Worm (Caenorhabditis elegans) whole organism, mixed stage, embryonic: ENCODE measurements around the gene tat-1.

Source experiments
- blmp-1 ChIP-seq: fragments of 150-350 bp; optimal IDR thresholded peaks from 2 replicates; lab custom pipeline; 2014; ENCODE audit warnings: missing biosample characterization, missing genetic modification characterization
- lin-13 ChIP-seq: fragments of 150-350 bp; optimal IDR thresholded peaks from 2 replicates; lab custom pipeline; 2014; ENCODE audit warnings: missing biosample characterization, missing genetic modification characterization
- lin-32 ChIP-seq: fragments of 200-800 bp; sonication (Bioruptor generic); optimal IDR thresholded peaks from 2 replicates; lab custom pipeline; 2018; ENCODE audit warnings: mild to moderate bottlenecking, missing genetic modification characterization, missing compliant biosample characterization
- nhr-12 ChIP-seq: fragments of 150-350 bp; optimal IDR thresholded peaks from 2 replicates; lab custom pipeline; 2014; ENCODE audit warnings: missing biosample characterization, missing genetic modification characterization
- nhr-237 ChIP-seq: fragments of 150-350 bp; optimal IDR thresholded peaks from 2 replicates; lab custom pipeline; 2014; ENCODE audit warnings: missing biosample characterization, missing genetic modification characterization
- nhr-28 ChIP-seq: fragments of 150-350 bp; optimal IDR thresholded peaks from 2 replicates; lab custom pipeline; 2014; ENCODE audit warnings: missing biosample characterization, missing genetic modification characterization
- pha-4 ChIP-seq: fragments of 150-350 bp; optimal IDR thresholded peaks from 2 replicates; lab custom pipeline; 2018; ENCODE audit warnings: missing biosample characterization, missing genetic modification reagents, missing genetic modification characterization
- snpc-4 ChIP-seq: fragments of 150-350 bp; optimal IDR thresholded peaks from 2 replicates; lab custom pipeline; 2014; ENCODE audit warnings: missing biosample characterization, missing genetic modification characterization
- unc-39 ChIP-seq: fragments of 150-350 bp; optimal IDR thresholded peaks from 2 replicates; lab custom pipeline; 2014; ENCODE audit warnings: missing biosample characterization, missing genetic modification characterization

DNA sequence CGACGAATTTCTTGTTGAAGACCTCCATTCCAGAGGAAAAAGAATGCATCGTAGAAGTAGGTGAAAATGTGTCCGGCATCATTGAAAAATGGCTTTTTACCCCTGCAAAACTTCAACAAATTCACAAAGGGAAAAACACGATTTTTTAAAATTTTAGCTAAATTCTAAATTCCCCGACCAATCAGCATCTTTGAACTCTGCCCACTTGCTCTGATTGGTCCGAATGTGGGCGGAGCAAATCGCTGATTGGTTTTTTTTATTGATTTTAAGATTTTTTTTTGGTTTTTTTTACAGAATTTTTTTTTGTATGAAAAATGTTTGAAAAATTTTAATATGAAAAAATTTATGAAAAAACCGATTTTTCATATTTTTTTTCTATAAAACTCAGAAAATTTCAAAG lies 22.4 kb upstream of the tat-1 start:
- TF ChIP-seq nhr-237 (tag; lab: Kevin White, UChicago), result no peak
- TF ChIP-seq lin-13 (tag; lab: Kevin White, UChicago), result no peak
- TF ChIP-seq pha-4 (tag; lab: Kevin White, UChicago), result no peak
- TF ChIP-seq blmp-1 (tag; lab: Kevin White, UChicago), result no peak
- no peak for TF ChIP-seq nhr-28 (tag; lab: Kevin White, UChicago)
- no peak for TF ChIP-seq snpc-4 (tag; lab: Kevin White, UChicago)
- TF ChIP-seq nhr-12 (tag; lab: Kevin White, UChicago), result no peak
- no peak for TF ChIP-seq lin-32 (GFP tag; lab: Kevin White, UChicago)
- TF ChIP-seq unc-39 (tag; lab: Kevin White, UChicago), result no peak
